Fruit fly (Drosophila melanogaster): ENCODE data around the gene CG14316.

Gene CG14316

dm6 chr3R:18171983-18172967 is 20.4 kb downstream of the CG14316 start (continued):
- TF ChIP-seq NC2β (GFP tag; optimal IDR thresholded peaks at IDR 0.05) = peak; percentile 88
- peak; percentile 54 for TF ChIP-seq CG17802 (tag; optimal IDR thresholded peaks at IDR 0.05)
- TF ChIP-seq Sry-β (GFP tag; optimal IDR thresholded peaks at IDR 0.05) = peak; percentile 51
- peak; percentile 92 for TF ChIP-seq Chrac-16 (GFP tag; optimal IDR thresholded peaks at IDR 0.05)
- peak; percentile 94 for TF ChIP-seq CG3281 (GFP tag; optimal IDR thresholded peaks at IDR 0.05)
- TF ChIP-seq row (GFP tag; IDR thresholded peaks at IDR 0.05) = peak; percentile 95
- no peak for TF ChIP-seq sna (GFP tag; IDR thresholded peaks at IDR 0.05; ENCODE audit: partially characterized antibody)
- peak; percentile 91 for TF ChIP-seq salm (tag; optimal IDR thresholded peaks at IDR 0.05)
- peak; percentile 84 for TF ChIP-seq Rfx (GFP tag; IDR thresholded peaks at IDR 0.05)
- TF ChIP-seq esg (GFP tag; conservative IDR thresholded peaks at IDR 0.05) = peak; percentile 86
- peak; percentile 93 for TF ChIP-seq lilli (GFP tag; optimal IDR thresholded peaks at IDR 0.05)
- TF ChIP-seq amos (GFP tag; IDR thresholded peaks at IDR 0.05; ENCODE audit: partially characterized antibody) = no peak
- TF ChIP-seq Mes4 (GFP tag; optimal IDR thresholded peaks at IDR 0.05) = peak; percentile 90
- TF ChIP-seq CG1792 (GFP tag; optimal IDR thresholded peaks at IDR 0.05) = peak; percentile 83
- peak; percentile 84 for TF ChIP-seq kah (GFP tag; optimal IDR thresholded peaks at IDR 0.05)
- peak; percentile 94 for TF ChIP-seq PHDP (tag; optimal IDR thresholded peaks at IDR 0.05)
- TF ChIP-seq cas (GFP tag; IDR thresholded peaks at IDR 0.05) = peak; percentile 64
- TF ChIP-seq CG43689 (GFP tag; IDR thresholded peaks at IDR 0.05) = peak; percentile 45; the same call in 1 of the 2 replicates
- 0 out of 2 replicates have a peak, but pooled peaks have one; percentile 15 for TF ChIP-seq CG16779 (GFP tag; IDR thresholded peaks at IDR 0.05)
- peak; percentile 69 for TF ChIP-seq Dad (GFP tag; optimal IDR thresholded peaks at IDR 0.05)
- TF ChIP-seq CG10209 (GFP tag; optimal IDR thresholded peaks at IDR 0.05) = peak; percentile 93
- peak; percentile 95 for TF ChIP-seq Fer1 (GFP tag; optimal IDR thresholded peaks at IDR 0.05)
- TF ChIP-seq Deaf1 (tag; optimal IDR thresholded peaks at IDR 0.05) = no peak
- TF ChIP-seq chm (GFP tag; IDR thresholded peaks at IDR 0.05) = peak; percentile 78
- TF ChIP-seq CG16813 (GFP tag; IDR thresholded peaks at IDR 0.05; ENCODE audit: partially characterized antibody) = no peak
- TF ChIP-seq klu (GFP tag; IDR thresholded peaks at IDR 0.05) = peak; percentile 88; the same call in 1 of the 2 replicates
- peak; percentile 84 for TF ChIP-seq CG14014 (GFP tag; IDR thresholded peaks at IDR 0.05)
- TF ChIP-seq Lim3 (GFP tag; IDR thresholded peaks at IDR 0.05) = no peak
- peak; percentile 26 for TF ChIP-seq ftz-f1 (GFP tag; optimal IDR thresholded peaks at IDR 0.05)
- TF ChIP-seq CG18599 (GFP tag; optimal IDR thresholded peaks at IDR 0.05) = peak; percentile 95
- TF ChIP-seq Sry-δ (GFP tag; optimal IDR thresholded peaks at IDR 0.05) = peak; percentile 55
- peak; percentile 64 for TF ChIP-seq pb (GFP tag; optimal IDR thresholded peaks at IDR 0.05)
- peak; percentile 90 for TF ChIP-seq sob (GFP tag; IDR thresholded peaks at IDR 0.05)
- peak; percentile 54; the same call in 1 of the 2 replicates for TF ChIP-seq CG10321 (GFP tag; IDR thresholded peaks at IDR 0.05)
- peak; percentile 90 for TF ChIP-seq slp2 (GFP tag; optimal IDR thresholded peaks at IDR 0.05)
- TF ChIP-seq gem (tag; optimal IDR thresholded peaks at IDR 0.05) = peak; percentile 96
- TF ChIP-seq ro (GFP tag; IDR thresholded peaks at IDR 0.05) = peak; percentile 81; the same call in 1 of the 2 replicates
- no peak for TF ChIP-seq zen2 (GFP tag; IDR thresholded peaks at IDR 0.05; ENCODE audit: partially characterized antibody)
- peak; percentile 81 for TF ChIP-seq CG14050 (GFP tag; IDR thresholded peaks at IDR 0.05)
- TF ChIP-seq ewg (GFP tag; optimal IDR thresholded peaks at IDR 0.05) = peak; percentile 96
- TF ChIP-seq CG11695 (GFP tag; IDR thresholded peaks at IDR 0.05) = peak; percentile 91
- TF ChIP-seq Max (GFP tag; optimal IDR thresholded peaks at IDR 0.05) = peak; percentile 93
- peak; percentile 95 for TF ChIP-seq Abd-B (GFP tag; optimal IDR thresholded peaks at IDR 0.05)
- TF ChIP-seq CG6813 (GFP tag; optimal IDR thresholded peaks at IDR 0.05) = peak; percentile 89
- peak; percentile 97 for TF ChIP-seq CG2678 (tag; optimal IDR thresholded peaks at IDR 0.05)
- peak; percentile 60 for TF ChIP-seq wek (GFP tag; optimal IDR thresholded peaks at IDR 0.05)
- peak; percentile 80 for TF ChIP-seq H2.0 (GFP tag; IDR thresholded peaks at IDR 0.05)
- TF ChIP-seq otp (GFP tag; IDR thresholded peaks at IDR 0.05) = peak; percentile 65; the same call in 2 of the 3 replicates

All from whole organism, embryonic.